Fruit fly (Drosophila melanogaster) whole organism, wandering third instar larva: Measurements from ENCODE around the gene slgA.
A peak's percentile ranks its signal among the peaks of the same experiment; 100 is the strongest.

Experiments
- HLH106 ChIP-seq: fragments of 200-800 bp; optimal IDR thresholded peaks from 3 replicates; lab custom pipeline; 2019; ENCODE audit warnings: missing biosample characterization, mild to moderate bottlenecking, missing genetic modification characterization, moderate library complexity
- Hnf4 ChIP-seq: fragments of 200-800 bp; sonication (Bioruptor generic); optimal IDR thresholded peaks from 2 replicates; lab custom pipeline; 2016; ENCODE audit warnings: missing biosample characterization, mild to moderate bottlenecking, missing genetic modification characterization
- Jra ChIP-seq: sonication (Bioruptor generic); optimal IDR thresholded peaks from 2 replicates; lab custom pipeline; 2016; ENCODE audit warnings: missing biosample characterization, missing genetic modification characterization
- OdsH ChIP-seq: fragments of 200-800 bp; sonication (Bioruptor generic); optimal IDR thresholded peaks from 2 replicates; lab custom pipeline; 2016; ENCODE audit warnings: missing biosample characterization, mild to moderate bottlenecking, missing genetic modification characterization
- Sp1 ChIP-seq: fragments of 200-800 bp; sonication (Bioruptor generic); optimal IDR thresholded peaks from 3 replicates; lab custom pipeline; 2019; ENCODE audit warnings: missing biosample characterization, mild to moderate bottlenecking, missing genetic modification characterization, moderate library complexity
- Vsx2 ChIP-seq: fragments of 200-300, 225-300 bp; sonication (Bioruptor generic); optimal IDR thresholded peaks from 2 replicates; lab custom pipeline; 2018; ENCODE audit warnings: missing biosample characterization, missing genetic modification characterization; ENCODE audit not compliant: partially characterized antibody
- br ChIP-seq: fragments of 200-800 bp; sonication (Bioruptor generic); optimal IDR thresholded peaks from 2 replicates; lab custom pipeline; 2016; ENCODE audit warnings: missing biosample characterization, missing genetic modification characterization
- ey ChIP-seq: fragments of 200-800 bp; sonication (Bioruptor generic); optimal IDR thresholded peaks from 2 replicates; lab custom pipeline; 2016; ENCODE audit warnings: missing biosample characterization, missing genetic modification characterization
- foxo ChIP-seq, 2 experiments: fragments of 200-800 bp; sonication (Bioruptor generic); optimal IDR thresholded peaks; 2 replicates in 1 of 2; 3 replicates in 1 of 2; lab custom pipeline; 2016 to 2017; ENCODE audit warnings: missing biosample characterization in 2 of 2, missing genetic modification characterization in 2 of 2
- h ChIP-seq: fragments of 200-800 bp; sonication (Bioruptor generic); optimal IDR thresholded peaks from 3 replicates; lab custom pipeline; 2016; ENCODE audit warnings: missing biosample characterization, mild to moderate bottlenecking, missing genetic modification characterization
- psq ChIP-seq: fragments of 200-800 bp; sonication (Bioruptor generic); optimal IDR thresholded peaks from 3 replicates; lab custom pipeline; 2017; ENCODE audit warnings: missing biosample characterization, mild to moderate bottlenecking, missing genetic modification characterization, moderate library complexity
- sv ChIP-seq: fragments of 200-800 bp; sonication (Bioruptor generic); optimal IDR thresholded peaks from 3 replicates; lab custom pipeline; 2016; ENCODE audit warnings: missing biosample characterization, missing genetic modification characterization
- usp ChIP-seq: fragments of >200 bp; optimal IDR thresholded peaks from 2 replicates; lab custom pipeline; 2017; ENCODE audit warnings: missing biosample characterization, missing genetic modification characterization

- no peak for TF ChIP-seq h
- TF ChIP-seq br (GFP tag; lab: Kevin White, UChicago): no peak
- TF ChIP-seq HLH106 (tag; lab: Kevin White, UChicago): peak; percentile 37
- no peak for TF ChIP-seq Hnf4 (GFP tag; lab: Kevin White, UChicago)
- peak; percentile 6 for TF ChIP-seq OdsH (GFP tag; lab: Kevin White, UChicago)
- TF ChIP-seq psq (GFP tag; lab: Kevin White, UChicago): peak; percentile 38
- TF ChIP-seq Sp1: peak; percentile 7
- TF ChIP-seq usp (GFP tag; lab: Kevin White, UChicago): no peak
- no peak for TF ChIP-seq ey (GFP tag; lab: Kevin White, UChicago)
- TF ChIP-seq sv: no peak
- peak in 1 of 2 experiments; percentile 54 for TF ChIP-seq foxo (GFP tag; optimal IDR thresholded peaks at IDR 0.05; lab: Kevin White, UChicago)
- TF ChIP-seq Vsx2 (GFP tag; lab: Kevin White, UChicago): no peak
- TF ChIP-seq Jra (GFP tag; lab: Kevin White, UChicago): no peak
These were observed 1.8 kb downstream of the slgA start for dm6 chrX:21375595-21376047.
